Worm (Caenorhabditis elegans): ENCODE measurements around the gene cyp-37A1.

ce11 chrII:14005183-14005582, 11.6 kb downstream of the cyp-37A1 start:
- no peak for TF ChIP-seq lir-3 (tag; optimal IDR thresholded peaks at IDR 0.05; ENCODE audit: poor library complexity)
- TF ChIP-seq nhr-11 (tag; optimal IDR thresholded peaks at IDR 0.05) = no peak
- no peak for TF ChIP-seq lsy-2 (tag; optimal IDR thresholded peaks at IDR 0.05)

Measured in whole organism, L1 larva.